Worm (Caenorhabditis elegans) whole organism, early embryonic: Measurements from ENCODE around the gene F19G12.8.

Experiments used
- B0310.2 ChIP-seq: sonication (generic microtip); optimal IDR thresholded peaks from 2 replicates; lab custom pipeline; 2016; ENCODE audit warnings: mild to moderate bottlenecking, missing genetic modification characterization, missing compliant biosample characterization
- F13C5.2 ChIP-seq: sonication (generic microtip); optimal IDR thresholded peaks from 2 replicates; lab custom pipeline; 2017; ENCODE audit warnings: mild to moderate bottlenecking, missing genetic modification characterization, inconsistent platforms, missing compliant biosample characterization
- ama-1 ChIP-seq: fragments of 150-350 bp; optimal IDR thresholded peaks from 2 replicates; lab custom pipeline; 2014
- ceh-13 ChIP-seq: fragments of 200-800 bp; sonication (Bioruptor generic); optimal IDR thresholded peaks from 2 replicates; lab custom pipeline; 2018; ENCODE audit warnings: mild to moderate bottlenecking, missing genetic modification characterization, missing compliant biosample characterization
- ets-7 ChIP-seq: sonication (generic microtip); optimal IDR thresholded peaks from 2 replicates; lab custom pipeline; 2016; ENCODE audit warnings: missing genotype, missing genetic modification characterization, missing compliant biosample characterization
- flt-1 ChIP-seq: fragments of 200-800 bp; sonication (Bioruptor generic); IDR thresholded peaks from 2 replicates; pipeline ENCODE4 v1.3.6; 2022; ENCODE audit warnings: missing genetic modification characterization, missing compliant biosample characterization
- hmbx-1 ChIP-seq: sonication (generic microtip); optimal IDR thresholded peaks from 2 replicates; lab custom pipeline; 2016; ENCODE audit warnings: mild to moderate bottlenecking, missing genetic modification characterization, missing compliant biosample characterization
- hmg-4 ChIP-seq: fragments of 200-800 bp; sonication (Bioruptor generic); optimal IDR thresholded peaks from 2 replicates; lab custom pipeline; 2018; ENCODE audit warnings: mild to moderate bottlenecking, missing genetic modification characterization, missing compliant biosample characterization
- hnd-1 ChIP-seq: sonication (generic microtip); optimal IDR thresholded peaks from 2 replicates; lab custom pipeline; 2016; ENCODE audit warnings: missing genetic modification characterization, missing compliant biosample characterization
- pes-1 ChIP-seq: fragments of 200-800 bp; sonication (Bioruptor generic); IDR thresholded peaks from 2 replicates; pipeline ENCODE4 v1.3.6; 2022; ENCODE audit warnings: missing genetic modification reagents, missing genetic modification characterization, missing compliant biosample characterization
- scrt-1 ChIP-seq: fragments of 200-800 bp; sonication (Bioruptor generic); IDR thresholded peaks from 2 replicates; pipeline ENCODE4 v1.3.6; 2022; ENCODE audit warnings: missing genetic modification characterization, missing compliant biosample characterization
- sea-1 ChIP-seq: fragments of 200-800 bp; sonication (Bioruptor generic); conservative IDR thresholded peaks from 2 replicates; pipeline ENCODE4 v1.3.6; 2022; ENCODE audit warnings: missing genetic modification characterization, missing compliant biosample characterization
- tbx-11 ChIP-seq: fragments of 200-800 bp; sonication (Bioruptor generic); IDR thresholded peaks from 2 replicates; pipeline ENCODE4 v1.3.6; 2022; ENCODE audit warnings: missing genetic modification characterization, missing compliant biosample characterization
- tbx-37 ChIP-seq: fragments of 200-800 bp; sonication (Bioruptor generic); conservative IDR thresholded peaks from 2 replicates; pipeline ENCODE4 v1.3.6; 2022; ENCODE audit warnings: missing genetic modification reagents, missing genetic modification characterization, missing compliant biosample characterization

DNA sequence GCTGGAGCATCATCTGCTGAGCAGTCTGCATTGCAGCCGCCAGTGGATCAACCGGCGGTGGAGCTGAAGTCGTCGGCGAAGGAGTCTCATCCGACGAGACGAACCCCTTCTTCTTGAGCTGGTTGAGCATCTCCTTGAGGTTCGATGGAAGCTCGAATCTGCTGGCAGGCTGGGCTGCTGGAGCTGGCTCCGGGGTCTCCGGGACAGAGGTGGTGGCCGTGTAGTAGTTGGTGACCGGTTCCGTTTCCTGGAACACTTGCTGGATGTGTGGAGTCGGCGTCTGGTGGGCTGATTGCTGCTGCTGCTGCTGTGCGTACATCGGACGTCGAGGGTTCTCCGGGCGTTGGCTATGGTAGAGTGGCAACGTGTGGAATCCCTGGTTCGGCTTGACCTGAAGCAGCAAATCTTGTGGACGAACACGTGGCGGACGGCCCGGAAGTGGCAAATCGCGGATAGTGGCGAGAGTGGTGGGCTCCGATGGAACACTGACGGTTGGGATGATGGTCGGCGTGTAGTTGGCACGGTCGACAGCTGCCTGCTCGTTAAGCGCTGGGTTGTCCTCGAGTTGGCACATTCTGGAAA is 24.6 kb downstream of the F19G12.8 start:
- no peak for TF ChIP-seq ceh-13 (GFP tag; lab: Kevin White, UChicago)
- TF ChIP-seq ama-1 (lab: Kevin White, UChicago), result no peak
- no peak for TF ChIP-seq flt-1 (GFP tag; lab: Robert Waterston, UW)
- TF ChIP-seq hmbx-1 (tag; lab: Kevin White, UChicago), result no peak
- no peak for TF ChIP-seq B0310.2 (tag; lab: Kevin White, UChicago)
- no peak for TF ChIP-seq hmg-4
- TF ChIP-seq hnd-1, result no peak
- no peak for TF ChIP-seq F13C5.2 (tag; lab: Kevin White, UChicago)
- no peak for TF ChIP-seq ets-7 (tag; lab: Kevin White, UChicago)
- TF ChIP-seq scrt-1 (GFP tag; lab: Robert Waterston, UW), result no peak
- no peak for TF ChIP-seq sea-1 (GFP tag; lab: Robert Waterston, UW)
- no peak for TF ChIP-seq tbx-37 (GFP tag; lab: Robert Waterston, UW)
- TF ChIP-seq tbx-11 (GFP tag; lab: Robert Waterston, UW), result no peak
- TF ChIP-seq pes-1, result no peak
